Worm (Caenorhabditis elegans) whole organism, late embryonic: ENCODE data around the gene msrp-7.

Experiments
- C08G9.2 ChIP-seq: sonication (generic microtip); optimal IDR thresholded peaks from 2 replicates; lab custom pipeline; 2016; ENCODE audit warnings: mild to moderate bottlenecking, missing genetic modification characterization, moderate library complexity, missing compliant biosample characterization
- C38D4.7 ChIP-seq: fragments of 200-800 bp; sonication (Bioruptor generic); optimal IDR thresholded peaks from 2 replicates; lab custom pipeline; 2018; ENCODE audit warnings: mild to moderate bottlenecking, missing genetic modification characterization, moderate library complexity, missing compliant biosample characterization
- F13H6.1 ChIP-seq: sonication (generic microtip); optimal IDR thresholded peaks from 2 replicates; lab custom pipeline; 2016; ENCODE audit warnings: missing genetic modification characterization, missing compliant biosample characterization
- K02D7.2 ChIP-seq: sonication (generic microtip); optimal IDR thresholded peaks from 2 replicates; lab custom pipeline; 2017; ENCODE audit warnings: mild to moderate bottlenecking, missing genetic modification characterization, missing compliant biosample characterization
- K09A11.1 ChIP-seq: sonication (generic microtip); optimal IDR thresholded peaks from 2 replicates; lab custom pipeline; 2017; ENCODE audit warnings: antibody characterized with exemption, mild to moderate bottlenecking, missing genetic modification characterization, missing compliant biosample characterization; ENCODE audit not compliant: insufficient read depth
- ahr-1 ChIP-seq: sonication (generic microtip); optimal IDR thresholded peaks from 2 replicates; lab custom pipeline; 2016; ENCODE audit warnings: missing genetic modification characterization, missing compliant biosample characterization
- ama-1 ChIP-seq: fragments of 150-350 bp; optimal IDR thresholded peaks from 2 replicates; lab custom pipeline; 2014
- ceh-14 ChIP-seq: sonication (generic microtip); optimal IDR thresholded peaks from 2 replicates; lab custom pipeline; 2016; ENCODE audit warnings: missing genotype, missing genetic modification characterization, missing compliant biosample characterization
- ceh-18 ChIP-seq: sonication (generic microtip); optimal IDR thresholded peaks from 2 replicates; lab custom pipeline; 2016; ENCODE audit warnings: missing genetic modification characterization, missing compliant biosample characterization
- ceh-2 ChIP-seq: sonication (generic microtip); optimal IDR thresholded peaks from 2 replicates; lab custom pipeline; 2016; ENCODE audit warnings: missing genotype, missing genetic modification characterization, missing compliant biosample characterization
- ceh-22 ChIP-seq: sonication (generic microtip); optimal IDR thresholded peaks from 2 replicates; lab custom pipeline; 2017; ENCODE audit warnings: missing biosample characterization, missing genetic modification characterization
- ceh-24 ChIP-seq: sonication (generic microtip); optimal IDR thresholded peaks from 2 replicates; lab custom pipeline; 2016; ENCODE audit warnings: mild to moderate bottlenecking, missing genetic modification characterization, missing compliant biosample characterization
- ceh-30 ChIP-seq: fragments of 150-350 bp; optimal IDR thresholded peaks from 2 replicates; lab custom pipeline; 2014; ENCODE audit warnings: missing biosample characterization, missing genetic modification characterization
- ceh-34 ChIP-seq: sonication (generic microtip); optimal IDR thresholded peaks from 2 replicates; lab custom pipeline; 2016; ENCODE audit warnings: mild to moderate bottlenecking, missing genetic modification characterization, missing compliant biosample characterization
- ceh-6 ChIP-seq: fragments of 200-800 bp; sonication (Bioruptor generic); optimal IDR thresholded peaks from 2 replicates; lab custom pipeline; 2018; ENCODE audit warnings: mild to moderate bottlenecking, missing genetic modification characterization, missing compliant biosample characterization
- ceh-9 ChIP-seq: sonication (generic microtip); optimal IDR thresholded peaks from 2 replicates; lab custom pipeline; 2016; ENCODE audit warnings: mild to moderate bottlenecking, missing genetic modification characterization, inconsistent platforms, missing compliant biosample characterization
- che-1 ChIP-seq: sonication (generic microtip); optimal IDR thresholded peaks from 2 replicates; lab custom pipeline; 2016; ENCODE audit warnings: mild to moderate bottlenecking, missing genetic modification characterization, missing compliant biosample characterization
- dmd-4 ChIP-seq: sonication (generic microtip); optimal IDR thresholded peaks from 2 replicates; lab custom pipeline; 2016; ENCODE audit warnings: borderline replicate concordance, missing genetic modification characterization, missing compliant biosample characterization
- dve-1 ChIP-seq: sonication (generic microtip); optimal IDR thresholded peaks from 2 replicates; lab custom pipeline; 2017; ENCODE audit warnings: antibody characterized with exemption, mild to moderate bottlenecking, missing genetic modification characterization, missing compliant biosample characterization
- ets-4 ChIP-seq: sonication (generic microtip); optimal IDR thresholded peaks from 2 replicates; lab custom pipeline; 2016; ENCODE audit warnings: missing genetic modification characterization, missing compliant biosample characterization
- eyg-1 ChIP-seq: sonication (generic microtip); optimal IDR thresholded peaks from 2 replicates; lab custom pipeline; 2016; ENCODE audit warnings: missing genotype, missing genetic modification characterization, missing compliant biosample characterization
- fkh-10 ChIP-seq: fragments of 150-350 bp; optimal IDR thresholded peaks from 2 replicates; lab custom pipeline; 2014; ENCODE audit warnings: missing biosample characterization, missing genetic modification reagents, missing genetic modification characterization
- gmeb-2 ChIP-seq: sonication (generic microtip); optimal IDR thresholded peaks from 2 replicates; lab custom pipeline; 2016; ENCODE audit warnings: missing genetic modification characterization, inconsistent platforms, missing compliant biosample characterization
- hlh-13 ChIP-seq: fragments of 200-800 bp; sonication (Bioruptor generic); optimal IDR thresholded peaks from 2 replicates; lab custom pipeline; 2018; ENCODE audit warnings: mild to moderate bottlenecking, missing genetic modification characterization, missing compliant biosample characterization
- hlh-15 ChIP-seq: sonication (generic microtip); optimal IDR thresholded peaks from 2 replicates; lab custom pipeline; 2016; ENCODE audit warnings: missing genetic modification characterization, missing compliant biosample characterization
- hlh-8 ChIP-seq: sonication (generic microtip); optimal IDR thresholded peaks from 2 replicates; lab custom pipeline; 2016; ENCODE audit warnings: missing genotype, missing genetic modification characterization, missing compliant biosample characterization
- lim-6 ChIP-seq: sonication (generic microtip); optimal IDR thresholded peaks from 2 replicates; lab custom pipeline; 2016; ENCODE audit warnings: missing genetic modification characterization, missing compliant biosample characterization
- madf-2 ChIP-seq: sonication (generic microtip); optimal IDR thresholded peaks from 2 replicates; lab custom pipeline; 2017; ENCODE audit warnings: missing genetic modification characterization, missing compliant biosample characterization
- mec-3 ChIP-seq: sonication (generic microtip); optimal IDR thresholded peaks from 2 replicates; lab custom pipeline; 2016; ENCODE audit warnings: borderline replicate concordance, missing genetic modification characterization, missing compliant biosample characterization
- nfya-1 ChIP-seq: sonication (generic microtip); optimal IDR thresholded peaks from 2 replicates; lab custom pipeline; 2017; ENCODE audit warnings: missing genetic modification characterization, mild to moderate bottlenecking, missing compliant biosample characterization, antibody characterized with exemption, moderate library complexity
- nhr-232 ChIP-seq: sonication (generic microtip); optimal IDR thresholded peaks from 2 replicates; lab custom pipeline; 2016; ENCODE audit warnings: missing genetic modification characterization, missing compliant biosample characterization
- npax-4 ChIP-seq: sonication (generic microtip); optimal IDR thresholded peaks from 2 replicates; lab custom pipeline; 2016; ENCODE audit warnings: missing genetic modification characterization, missing compliant biosample characterization
- odd-2 ChIP-seq: sonication (generic microtip); optimal IDR thresholded peaks from 2 replicates; lab custom pipeline; 2017; ENCODE audit warnings: antibody characterized with exemption, mild to moderate bottlenecking, missing genetic modification characterization, missing compliant biosample characterization
- pag-3 ChIP-seq: sonication (generic microtip); optimal IDR thresholded peaks from 2 replicates; lab custom pipeline; 2016; ENCODE audit warnings: missing compliant biosample characterization, missing genetic modification characterization, borderline replicate concordance
- pat-9 ChIP-seq: fragments of 200-800 bp; sonication (Bioruptor generic); optimal IDR thresholded peaks from 2 replicates; lab custom pipeline; 2018; ENCODE audit warnings: mild to moderate bottlenecking, missing genetic modification characterization, moderate library complexity, missing compliant biosample characterization
- pax-1 ChIP-seq: fragments of 150-350 bp; optimal IDR thresholded peaks from 2 replicates; lab custom pipeline; 2014; ENCODE audit warnings: missing biosample characterization, missing genetic modification characterization
- pha-2 ChIP-seq: sonication (generic microtip); optimal IDR thresholded peaks from 2 replicates; lab custom pipeline; 2017; ENCODE audit warnings: mild to moderate bottlenecking, missing genetic modification characterization, missing compliant biosample characterization
- pha-4 ChIP-seq: fragments of 150-350 bp; optimal IDR thresholded peaks from 2 replicates; lab custom pipeline; 2018; ENCODE audit warnings: missing biosample characterization, missing genetic modification reagents, missing genetic modification characterization
- pros-1 ChIP-seq: fragments of 150-350 bp; optimal IDR thresholded peaks from 2 replicates; lab custom pipeline; 2014; ENCODE audit warnings: missing biosample characterization, missing genetic modification reagents, missing genetic modification characterization
- ref-2 ChIP-seq: sonication (generic microtip); optimal IDR thresholded peaks from 2 replicates; lab custom pipeline; 2016; ENCODE audit warnings: missing genetic modification characterization, missing compliant biosample characterization
- rnt-1 ChIP-seq: sonication (generic microtip); optimal IDR thresholded peaks from 2 replicates; lab custom pipeline; 2016; ENCODE audit warnings: missing genetic modification characterization, missing compliant biosample characterization
- sdc-2 ChIP-seq: sonication (generic microtip); optimal IDR thresholded peaks from 2 replicates; lab custom pipeline; 2016; ENCODE audit warnings: missing genotype, missing genetic modification characterization, missing compliant biosample characterization
- syd-9 ChIP-seq: sonication (generic microtip); optimal IDR thresholded peaks from 2 replicates; lab custom pipeline; 2016; ENCODE audit warnings: mild to moderate bottlenecking, missing genetic modification characterization, moderate library complexity, missing compliant biosample characterization
- tbx-2 ChIP-seq: sonication (generic microtip); optimal IDR thresholded peaks from 2 replicates; lab custom pipeline; 2016; ENCODE audit warnings: missing genetic modification characterization, missing compliant biosample characterization
- tbx-7 ChIP-seq: sonication (generic microtip); optimal IDR thresholded peaks from 2 replicates; lab custom pipeline; 2016; ENCODE audit warnings: missing genotype, missing genetic modification characterization, missing compliant biosample characterization
- ttx-3 ChIP-seq: sonication (generic microtip); optimal IDR thresholded peaks from 2 replicates; lab custom pipeline; 2016; ENCODE audit warnings: missing genetic modification reagents, missing genetic modification characterization, missing compliant biosample characterization
- unc-86 ChIP-seq: sonication (generic microtip); optimal IDR thresholded peaks from 2 replicates; lab custom pipeline; 2016; ENCODE audit warnings: missing genetic modification characterization, missing compliant biosample characterization
- zip-5 ChIP-seq: sonication (generic microtip); optimal IDR thresholded peaks from 2 replicates; lab custom pipeline; 2016; ENCODE audit warnings: missing genetic modification characterization, missing compliant biosample characterization

The msrp-7 gene

ce11 chrII:10834717-10835116 lies 23.9 kb downstream of the msrp-7 start:
- no peak for TF ChIP-seq ahr-1 (tag; lab: Kevin White, UChicago)
- TF ChIP-seq sdc-2 (tag; lab: Kevin White, UChicago) = no peak
- no peak for TF ChIP-seq madf-2 (tag; lab: Kevin White, UChicago)
- TF ChIP-seq ceh-22 (tag; lab: Kevin White, UChicago) = no peak
- no peak for TF ChIP-seq C38D4.7 (GFP tag; lab: Kevin White, UChicago)
- TF ChIP-seq ceh-30 (tag; lab: Kevin White, UChicago) = no peak
- no peak for TF ChIP-seq K02D7.2 (tag; lab: Kevin White, UChicago)
- no peak for TF ChIP-seq hlh-15 (tag; lab: Kevin White, UChicago)

DNA sequence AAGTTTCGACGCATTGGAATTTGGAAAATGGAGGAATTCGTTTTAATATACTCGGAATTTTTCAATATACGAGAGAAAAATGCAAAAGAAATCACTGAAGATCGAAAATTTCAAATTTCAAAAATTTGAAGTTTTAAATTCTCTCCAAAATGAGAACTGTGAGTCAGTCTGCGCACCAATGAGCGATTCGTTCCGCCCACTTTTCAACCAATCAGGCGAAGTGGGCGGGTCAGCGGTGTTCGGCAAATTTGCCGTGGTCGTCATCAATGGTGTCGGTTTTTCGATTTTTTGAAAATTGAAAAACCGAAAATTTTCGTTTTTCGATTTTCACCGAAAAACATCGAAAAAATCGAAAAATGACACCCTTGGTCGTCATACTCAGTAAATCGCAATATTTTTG lies 27.8 kb downstream of the msrp-7 start:
- no peak for TF ChIP-seq tbx-7 (tag; lab: Kevin White, UChicago)
- TF ChIP-seq tbx-2 (tag; lab: Kevin White, UChicago) = no peak
- peak; percentile 63 for TF ChIP-seq nfya-1

DNA sequence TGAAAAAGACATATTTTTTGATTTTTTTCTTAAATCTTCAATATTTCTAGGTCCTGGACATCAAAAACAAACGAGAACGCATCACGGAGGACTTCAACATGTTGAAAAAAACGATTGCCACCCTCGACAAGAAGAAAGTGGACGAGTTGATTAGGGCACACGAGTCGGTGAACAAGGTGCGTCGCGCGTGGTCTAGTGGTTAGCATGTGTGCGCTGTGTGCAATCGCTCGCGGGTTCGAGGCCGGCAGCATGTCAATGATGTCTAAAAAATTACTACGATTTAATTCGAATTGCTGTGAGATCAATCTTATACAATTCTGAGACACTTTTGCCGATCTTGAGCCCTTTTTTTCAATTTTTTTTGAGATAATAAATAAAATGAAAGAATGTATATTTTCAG lies 29.3 kb downstream of the msrp-7 start:
- TF ChIP-seq fkh-10 = no peak
- TF ChIP-seq ceh-9 (tag; lab: Kevin White, UChicago) = peak; percentile 71
- TF ChIP-seq syd-9 = peak; percentile 87
- TF ChIP-seq ttx-3 (tag; lab: Kevin White, UChicago) = peak; percentile 90
- peak; percentile 88 for TF ChIP-seq gmeb-2 (tag; lab: Kevin White, UChicago)
- TF ChIP-seq pros-1 = peak; percentile 35
- peak; percentile 70 for TF ChIP-seq lim-6 (tag; lab: Kevin White, UChicago)
- TF ChIP-seq ama-1 (lab: Kevin White, UChicago) = no peak
- peak; percentile 83 for TF ChIP-seq madf-2 (tag; lab: Kevin White, UChicago)
- TF ChIP-seq tbx-2 (tag; lab: Kevin White, UChicago) = peak; percentile 93
- TF ChIP-seq pha-4 (tag; lab: Kevin White, UChicago) = no peak
- TF ChIP-seq ceh-34 (tag; lab: Kevin White, UChicago) = peak; percentile 87
- TF ChIP-seq hlh-8 (tag; lab: Kevin White, UChicago) = peak; percentile 69
- peak; percentile 89 for TF ChIP-seq hlh-13 (GFP tag; lab: Kevin White, UChicago)
- TF ChIP-seq ceh-18 (tag; lab: Kevin White, UChicago) = peak; percentile 85
- peak; percentile 91 for TF ChIP-seq unc-86 (tag; lab: Kevin White, UChicago)
- peak; percentile 85 for TF ChIP-seq K09A11.1 (tag; lab: Kevin White, UChicago)
- TF ChIP-seq sdc-2 (tag; lab: Kevin White, UChicago) = peak; percentile 82
- TF ChIP-seq ceh-2 (tag; lab: Kevin White, UChicago) = peak; percentile 76
- TF ChIP-seq pat-9 = peak; percentile 95
- peak; percentile 93 for TF ChIP-seq eyg-1 (tag; lab: Kevin White, UChicago)
- TF ChIP-seq ceh-6 (GFP tag; lab: Kevin White, UChicago) = peak; percentile 91
- peak; percentile 91 for TF ChIP-seq che-1 (tag; lab: Kevin White, UChicago)
- TF ChIP-seq mec-3 (tag; lab: Kevin White, UChicago) = peak; percentile 55
- TF ChIP-seq pha-2 = peak; percentile 88
- TF ChIP-seq C38D4.7 (GFP tag; lab: Kevin White, UChicago) = peak; percentile 83
- TF ChIP-seq ets-4 (tag; lab: Kevin White, UChicago) = no peak
- peak; percentile 77 for TF ChIP-seq dve-1 (tag; lab: Kevin White, UChicago)
- peak; percentile 58 for TF ChIP-seq ceh-14
- peak; percentile 83 for TF ChIP-seq K02D7.2 (tag; lab: Kevin White, UChicago)
- TF ChIP-seq odd-2 = peak; percentile 77
- TF ChIP-seq rnt-1 (tag; lab: Kevin White, UChicago) = peak; percentile 58
- TF ChIP-seq nfya-1 = peak; percentile 74
- TF ChIP-seq pax-1 = no peak
- TF ChIP-seq hlh-15 (tag; lab: Kevin White, UChicago) = peak; percentile 71
- peak; percentile 59 for TF ChIP-seq dmd-4 (tag; lab: Kevin White, UChicago)
- TF ChIP-seq F13H6.1 (tag; lab: Kevin White, UChicago) = peak; percentile 54
- peak; percentile 65 for TF ChIP-seq zip-5 (tag; lab: Kevin White, UChicago)
- peak; percentile 5 for TF ChIP-seq pag-3
- TF ChIP-seq nhr-232 (tag; lab: Kevin White, UChicago) = peak; percentile 87
- TF ChIP-seq C08G9.2 (tag; lab: Kevin White, UChicago) = peak; percentile 73
- peak; percentile 75 for TF ChIP-seq ref-2 (tag; lab: Kevin White, UChicago)
- peak; percentile 82 for TF ChIP-seq npax-4 (tag; lab: Kevin White, UChicago)
- TF ChIP-seq ceh-24 (tag; lab: Kevin White, UChicago) = peak; percentile 59
